Fruit fly (Drosophila melanogaster) whole organism, embryonic: Measurements from ENCODE around the gene CG31960.

Source experiments
- Ada2b ChIP-seq: fragments of 200-800 bp; sonication (Bioruptor generic); IDR thresholded peaks from 2 replicates; pipeline ENCODE4 v1.3.6; 2022; ENCODE audit warnings: missing biosample characterization, missing genetic modification characterization
- Aef1 ChIP-seq: fragments of 200-800 bp; sonication (Bioruptor generic); IDR thresholded peaks from 3 replicates; pipeline ENCODE4 v1.3.6; 2022; ENCODE audit warnings: missing biosample characterization, missing genetic modification characterization
- CG11247 ChIP-seq: fragments of 200-800 bp; sonication (Bioruptor generic); IDR thresholded peaks from 2 replicates; pipeline ENCODE4 v1.3.6; 2022; ENCODE audit warnings: missing biosample characterization, missing genetic modification characterization
- CG13287 ChIP-seq: fragments of 200-800 bp; sonication (Bioruptor generic); IDR thresholded peaks from 2 replicates; pipeline ENCODE4 v1.3.6; 2022; ENCODE audit warnings: missing biosample characterization, missing genetic modification characterization; ENCODE audit not compliant: partially characterized antibody
- CG17359 ChIP-seq: fragments of 200-800 bp; sonication (Bioruptor generic); optimal IDR thresholded peaks from 3 replicates; lab custom pipeline; 2018; ENCODE audit warnings: missing biosample characterization, mild to moderate bottlenecking, missing genetic modification characterization, moderate library complexity
- CG18599 ChIP-seq: fragments of 200-800 bp; sonication (Bioruptor generic); optimal IDR thresholded peaks from 3 replicates; lab custom pipeline; 2017; ENCODE audit warnings: missing biosample characterization, missing genetic modification characterization, mild to moderate bottlenecking, moderate library complexity, missing genetic modification reagents
- CG31365 ChIP-seq: fragments of 200-800 bp; sonication (Bioruptor generic); optimal IDR thresholded peaks from 2 replicates; lab custom pipeline; 2018; ENCODE audit warnings: missing biosample characterization, mild to moderate bottlenecking, missing genetic modification characterization
- CG3847 ChIP-seq: fragments of 200-800 bp; sonication (Bioruptor generic); IDR thresholded peaks from 2 replicates; pipeline ENCODE4 v1.3.6; 2022; ENCODE audit warnings: missing biosample characterization, missing genetic modification characterization
- CG4424 ChIP-seq: fragments of 200-800 bp; sonication (Bioruptor generic); optimal IDR thresholded peaks from 3 replicates; lab custom pipeline; 2016; ENCODE audit warnings: missing biosample characterization, missing genetic modification characterization
- CG7745 ChIP-seq: fragments of 200-800 bp; sonication (Bioruptor generic); optimal IDR thresholded peaks from 2 replicates; lab custom pipeline; 2018; ENCODE audit warnings: missing biosample characterization, mild to moderate bottlenecking, missing genetic modification characterization, moderate library complexity
- CG9797 ChIP-seq: fragments of 200-800 bp; sonication (Bioruptor generic); optimal IDR thresholded peaks from 3 replicates; lab custom pipeline; 2018; ENCODE audit warnings: missing biosample characterization, mild to moderate bottlenecking, missing genetic modification characterization
- D19A ChIP-seq: fragments of 200-800 bp; optimal IDR thresholded peaks from 3 replicates; lab custom pipeline; 2019; ENCODE audit warnings: missing biosample characterization, mild to moderate bottlenecking, missing genetic modification characterization, moderate library complexity
- Drgx ChIP-seq: fragments of 200-800 bp; sonication (Bioruptor generic); IDR thresholded peaks from 2 replicates; pipeline ENCODE4 v1.3.6; 2022; ENCODE audit warnings: missing biosample characterization, missing genetic modification characterization
- Elba2 ChIP-seq: fragments of 200-800 bp; sonication (Bioruptor generic); optimal IDR thresholded peaks from 3 replicates; lab custom pipeline; 2016; ENCODE audit warnings: missing biosample characterization, missing genetic modification characterization
- Hand ChIP-seq: fragments of 200-800 bp; sonication (Bioruptor generic); optimal IDR thresholded peaks from 2 replicates; lab custom pipeline; 2017; ENCODE audit warnings: mild to moderate bottlenecking, missing biosample characterization, missing genetic modification reagents, missing genetic modification characterization
- Hmr ChIP-seq: fragments of 200-800 bp; sonication (Bioruptor generic); optimal IDR thresholded peaks from 3 replicates; lab custom pipeline; 2017; ENCODE audit warnings: mild to moderate bottlenecking, missing biosample characterization, missing genetic modification reagents, missing genetic modification characterization
- Myb ChIP-seq: fragments of 200-800 bp; sonication (Bioruptor generic); optimal IDR thresholded peaks from 2 replicates; lab custom pipeline; 2016; ENCODE audit warnings: missing biosample characterization, missing genetic modification characterization
- NC2β ChIP-seq: fragments of 200-800 bp; sonication (Bioruptor generic); optimal IDR thresholded peaks from 2 replicates; lab custom pipeline; 2016; ENCODE audit warnings: missing biosample characterization, missing genetic modification characterization
- Usf ChIP-seq: fragments of 200-800 bp; sonication (Bioruptor generic); optimal IDR thresholded peaks from 2 replicates; lab custom pipeline; 2017; ENCODE audit warnings: missing genotype, missing biosample characterization, missing genetic modification characterization
- Xbp1 ChIP-seq: fragments of 200-800 bp; sonication (Bioruptor generic); optimal IDR thresholded peaks from 3 replicates; lab custom pipeline; 2016; ENCODE audit warnings: missing biosample characterization, mild to moderate bottlenecking, missing genetic modification characterization
- abd-A ChIP-seq: fragments of 200-800 bp; sonication (Bioruptor generic); optimal IDR thresholded peaks from 3 replicates; lab custom pipeline; 2019; ENCODE audit warnings: missing biosample characterization, mild to moderate bottlenecking, missing genetic modification characterization, moderate library complexity
- al ChIP-seq: fragments of 200-800 bp; sonication (Bioruptor generic); IDR thresholded peaks from 2 replicates; pipeline ENCODE4 v1.3.6; 2022; ENCODE audit warnings: missing biosample characterization, missing genetic modification characterization
- amos ChIP-seq: fragments of 200-800 bp; sonication (Bioruptor generic); IDR thresholded peaks from 2 replicates; pipeline ENCODE4 v1.3.6; 2022; ENCODE audit warnings: missing biosample characterization, missing genetic modification characterization; ENCODE audit not compliant: partially characterized antibody
- ap ChIP-seq: fragments of 200-800 bp; sonication (Bioruptor generic); IDR thresholded peaks from 2 replicates; pipeline ENCODE4 v1.3.6; 2022; ENCODE audit warnings: missing biosample characterization, missing genetic modification characterization
- ara ChIP-seq: fragments of 200-800 bp; sonication (Bioruptor generic); IDR thresholded peaks from 2 replicates; pipeline ENCODE4 v1.3.6; 2022; ENCODE audit warnings: missing biosample characterization, missing genetic modification characterization
- cad ChIP-seq: fragments of >200 bp; optimal IDR thresholded peaks from 2 replicates; lab custom pipeline; 2017; ENCODE audit warnings: missing biosample characterization, missing genetic modification characterization
- chif ChIP-seq, 2 experiments: fragments of 200-800 bp; sonication (Bioruptor generic); optimal IDR thresholded peaks; 3 replicates each; lab custom pipeline; 2016; ENCODE audit warnings: missing biosample characterization in 2 of 2, missing genetic modification characterization in 2 of 2
- chm ChIP-seq: fragments of 200-800 bp; sonication (Bioruptor generic); IDR thresholded peaks from 2 replicates; pipeline ENCODE4 v1.3.6; 2022; ENCODE audit warnings: missing biosample characterization, missing genetic modification characterization
- crc ChIP-seq: fragments of 200-800 bp; sonication (Bioruptor generic); optimal IDR thresholded peaks from 2 replicates; lab custom pipeline; 2016; ENCODE audit warnings: missing biosample characterization, missing genetic modification characterization
- crp ChIP-seq, 2 experiments: fragments of 200-800 bp; sonication (Bioruptor generic); optimal IDR thresholded peaks; 2 replicates in 1 of 2; 3 replicates in 1 of 2; lab custom pipeline; 2017; ENCODE audit warnings: missing biosample characterization in 2 of 2, missing genetic modification characterization in 2 of 2, mild to moderate bottlenecking in 1 of 2, moderate library complexity in 1 of 2
- cwo ChIP-seq: fragments of 200-800 bp; sonication (Bioruptor generic); optimal IDR thresholded peaks from 3 replicates; lab custom pipeline; 2017; ENCODE audit warnings: missing biosample characterization, missing genetic modification characterization, mild to moderate bottlenecking, moderate library complexity, missing genetic modification reagents
- en ChIP-seq: fragments of 200-800 bp; sonication (Bioruptor generic); optimal IDR thresholded peaks from 2 replicates; lab custom pipeline; 2016; ENCODE audit warnings: missing biosample characterization, missing genetic modification characterization
- exex ChIP-seq: fragments of 200-800 bp; sonication (Bioruptor generic); optimal IDR thresholded peaks from 4 replicates; lab custom pipeline; 2018; ENCODE audit warnings: missing biosample characterization, mild to moderate bottlenecking, missing genetic modification characterization, moderate library complexity
- insv ChIP-seq, 2 experiments: fragments of 200-800 bp; sonication (Bioruptor generic); optimal IDR thresholded peaks; 3 replicates each; lab custom pipeline; 2016 to 2018; ENCODE audit warnings: missing biosample characterization in 2 of 2, missing genetic modification characterization in 2 of 2
- lmd ChIP-seq: fragments of 200-800 bp; sonication (Bioruptor generic); IDR thresholded peaks from 2 replicates; pipeline ENCODE4 v1.3.6; 2022; ENCODE audit warnings: missing biosample characterization, missing genetic modification characterization
- mirr ChIP-seq: fragments of 200-800 bp; sonication (Bioruptor generic); optimal IDR thresholded peaks from 3 replicates; lab custom pipeline; 2018; ENCODE audit warnings: missing biosample characterization, mild to moderate bottlenecking, missing genetic modification characterization
- mld ChIP-seq: fragments of 200-800 bp; sonication (Bioruptor generic); IDR thresholded peaks from 3 replicates; pipeline ENCODE4 v1.3.6; 2022; ENCODE audit warnings: missing biosample characterization, missing genetic modification characterization; ENCODE audit not compliant: partially characterized antibody
- nerfin-1 ChIP-seq: fragments of 200-800 bp; sonication (Bioruptor generic); optimal IDR thresholded peaks from 3 replicates; lab custom pipeline; 2019; ENCODE audit warnings: missing biosample characterization, mild to moderate bottlenecking, missing genetic modification characterization, moderate library complexity
- otp ChIP-seq: fragments of 200-800 bp; sonication (Bioruptor generic); IDR thresholded peaks from 3 replicates; pipeline ENCODE4, ENCODE4 v1.3.6; 2022; ENCODE audit warnings: missing biosample characterization, missing genetic modification characterization
- ranshi ChIP-seq: fragments of 200-800 bp; sonication (Bioruptor generic); IDR thresholded peaks from 2 replicates; pipeline ENCODE4 v1.3.6; 2022; ENCODE audit warnings: missing biosample characterization, missing genetic modification characterization
- rib ChIP-seq: fragments of 200-800 bp; sonication (Bioruptor generic); IDR thresholded peaks from 2 replicates; pipeline ENCODE4 v1.3.6; 2022; ENCODE audit warnings: missing biosample characterization, missing genetic modification characterization
- sc ChIP-seq, 3 experiments: fragments of >200 bp in 2 of 3; fragments of 200-800 bp in 1 of 3; sonication (Bioruptor generic) in 1 of 3; optimal IDR thresholded peaks; 2 replicates in 2 of 3; 3 replicates in 1 of 3; lab custom pipeline; 2017; ENCODE audit warnings: mild to moderate bottlenecking in 1 of 3, missing biosample characterization in 1 of 3, missing genetic modification characterization in 1 of 3, missing genetic modification reagents in 1 of 3
- scrt ChIP-seq: fragments of 200-800 bp; sonication (Bioruptor generic); optimal IDR thresholded peaks from 2 replicates; lab custom pipeline; 2018; ENCODE audit warnings: missing biosample characterization, mild to moderate bottlenecking, missing genetic modification characterization, moderate library complexity
- sim ChIP-seq: fragments of 200-800 bp; sonication (Bioruptor generic); IDR thresholded peaks from 2 replicates; pipeline ENCODE4 v1.3.6; 2022; ENCODE audit warnings: missing biosample characterization, missing genetic modification characterization
- slou ChIP-seq: fragments of 200-800 bp; sonication (Bioruptor generic); optimal IDR thresholded peaks from 3 replicates; lab custom pipeline; 2016; ENCODE audit warnings: missing biosample characterization, missing genetic modification characterization
- sob ChIP-seq: fragments of 200-800 bp; sonication (Bioruptor generic); IDR thresholded peaks from 2 replicates; pipeline ENCODE4 v1.3.6; 2022; ENCODE audit warnings: missing biosample characterization, missing genetic modification characterization
- sug ChIP-seq: fragments of 200-800 bp; optimal IDR thresholded peaks from 2 replicates; lab custom pipeline; 2019; ENCODE audit warnings: missing biosample characterization, mild to moderate bottlenecking, missing genetic modification characterization, moderate library complexity
- tna ChIP-seq: fragments of 200-800 bp; sonication (Bioruptor generic); IDR thresholded peaks from 2 replicates; pipeline ENCODE4 v1.3.6; 2022; ENCODE audit warnings: missing biosample characterization, missing genetic modification characterization; ENCODE audit not compliant: partially characterized antibody
- zen2 ChIP-seq: fragments of 200-800 bp; sonication (Bioruptor generic); IDR thresholded peaks from 3 replicates; pipeline ENCODE4 v1.3.6; 2022; ENCODE audit warnings: missing biosample characterization, missing genetic modification characterization; ENCODE audit not compliant: partially characterized antibody

The CG31960 gene

DNA sequence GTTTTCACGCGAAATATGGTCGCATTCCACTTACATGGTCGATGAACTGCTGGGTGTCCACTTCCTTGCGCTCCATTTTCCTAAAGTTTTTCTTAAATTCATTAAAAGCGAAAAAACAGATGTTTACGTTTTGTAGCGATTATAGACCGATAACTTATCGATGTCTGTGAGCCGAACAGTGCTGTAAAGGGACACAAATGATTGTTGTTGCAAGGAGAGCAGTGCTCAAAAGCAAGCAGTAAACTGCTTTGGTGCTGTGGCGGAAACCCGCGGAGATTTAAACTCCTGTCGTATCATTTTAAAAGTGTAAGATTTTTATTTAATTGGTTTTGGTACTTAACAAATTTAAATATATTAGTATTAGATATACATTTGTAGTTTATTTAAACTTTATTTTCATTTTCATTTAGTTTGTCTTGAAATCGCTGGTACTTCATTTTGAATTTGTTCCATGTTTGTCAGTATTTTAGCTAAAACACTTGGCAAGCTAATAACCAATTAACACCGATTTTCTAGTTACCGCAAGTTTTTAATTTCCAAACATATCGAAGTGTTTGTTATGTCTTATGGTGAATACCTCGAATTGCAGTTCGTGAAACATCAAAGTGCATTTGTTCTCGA is 28.6 kb downstream of the CG31960 start, which contains the start of gene CG3407 (continued):
- TF ChIP-seq scrt (GFP tag; lab: Kevin White, UChicago) (no peak), crp (GFP tag; optimal IDR thresholded peaks at IDR 0.05; lab: Kevin White, UChicago) (peak; percentile 54 to 90), ara (GFP tag; lab: Robert Waterston, UW) (no peak), otp (GFP tag; lab: Robert Waterston, UW) (no peak), en (no peak), chm (GFP tag; lab: Robert Waterston, UW) (no peak; the same call in none of the 2 replicates), Drgx (GFP tag; lab: Robert Waterston, UW) (no peak), ranshi (GFP tag; lab: Robert Waterston, UW) (no peak), sc (optimal IDR thresholded peaks at IDR 0.05; lab: Kevin White, UChicago) (no peak), sc (GFP tag; optimal IDR thresholded peaks at IDR 0.05; lab: Kevin White, UChicago) (no peak), cad (GFP tag; lab: Kevin White, UChicago) (no peak), nerfin-1 (tag; lab: Kevin White, UChicago) (no peak), chif (GFP tag; optimal IDR thresholded peaks at IDR 0.05; lab: Kevin White, UChicago) (peak; percentile 51 to 66), CG7745 (tag; lab: Kevin White, UChicago) (no peak), sob (GFP tag; lab: Robert Waterston, UW) (peak; percentile 80), CG13287 (peak; percentile 81), amos (GFP tag; lab: Robert Waterston, UW) (peak; percentile 82), lmd (GFP tag; lab: Robert Waterston, UW) (peak; percentile 36; the same call in 1 of the 2 replicates), CG4424 (peak; percentile 24), mld (GFP tag; lab: Robert Waterston, UW) (no peak), CG18599 (GFP tag; lab: Kevin White, UChicago) (no peak), cwo (GFP tag; lab: Kevin White, UChicago) (no peak), al (peak; percentile 13; the same call in 1 of the 2 replicates), rib (GFP tag; lab: Robert Waterston, UW) (no peak), Usf (no peak), Hmr (peak; percentile 69), exex (tag; lab: Kevin White, UChicago) (no peak), Ada2b (GFP tag; lab: Robert Waterston, UW) (no peak), tna (GFP tag; lab: Robert Waterston, UW) (peak; percentile 57), CG31365 (tag; lab: Kevin White, UChicago) (peak; percentile 99), Myb (GFP tag; lab: Kevin White, UChicago) (peak; percentile 75), CG9797 (GFP tag; lab: Kevin White, UChicago) (peak; percentile 5), insv (GFP tag; optimal IDR thresholded peaks at IDR 0.05; lab: Kevin White, UChicago) (no peak), Xbp1 (GFP tag; lab: Kevin White, UChicago) (peak; percentile 28), D19A (tag; lab: Kevin White, UChicago) (no peak), Hand (GFP tag; lab: Kevin White, UChicago) (no peak), crc (GFP tag; lab: Kevin White, UChicago) (no peak), mirr (GFP tag; lab: Kevin White, UChicago) (no peak), ap (GFP tag; lab: Robert Waterston, UW) (no peak), slou (GFP tag; lab: Kevin White, UChicago) (no peak), sug (tag; lab: Kevin White, UChicago) (no peak), CG3847 (GFP tag; lab: Robert Waterston, UW) (peak; percentile 76), CG17359 (tag; lab: Kevin White, UChicago) (no peak), abd-A (tag; lab: Kevin White, UChicago) (no peak), Aef1 (GFP tag; lab: Robert Waterston, UW) (peak; percentile 98), CG11247 (GFP tag; lab: Robert Waterston, UW) (no peak; the same call in 1 of the 2 replicates), NC2β (GFP tag; lab: Kevin White, UChicago) (peak; percentile 63), sim (no peak), Elba2 (peak; percentile 1), zen2 (GFP tag; lab: Robert Waterston, UW) (no peak; the same call in 2 of the 3 replicates)
